Worm (Caenorhabditis elegans) whole organism, L2 larva: ENCODE data around the gene folr-1.
A peak's percentile ranks its signal among the peaks of the same experiment; 100 is the strongest.
"Not testable (repeated sequence)": the region's sequence is repeated elsewhere in the genome, so short reads cannot be mapped to it uniquely, and the experiment has no call there.

Experiments used
- C34F6.9 ChIP-seq: fragments of 150-350 bp; optimal IDR thresholded peaks from 2 replicates; lab custom pipeline; 2014; ENCODE audit warnings: missing biosample characterization, missing genetic modification characterization
- F13H6.1 ChIP-seq: sonication (generic microtip); optimal IDR thresholded peaks from 2 replicates; lab custom pipeline; 2016; ENCODE audit warnings: missing genetic modification characterization, missing compliant biosample characterization
- Y55F3AM.14 ChIP-seq: fragments of 200-800 bp; sonication (Bioruptor generic); optimal IDR thresholded peaks from 2 replicates; lab custom pipeline; 2018; ENCODE audit warnings: mild to moderate bottlenecking, missing genetic modification characterization, missing compliant biosample characterization
- aly-2 ChIP-seq: fragments of 150-350 bp; optimal IDR thresholded peaks from 2 replicates; lab custom pipeline; 2014; ENCODE audit warnings: missing biosample characterization, missing genetic modification characterization
- ama-1 ChIP-seq: fragments of 150-350 bp; optimal IDR thresholded peaks from 2 replicates; lab custom pipeline; 2018; ENCODE audit warnings: inconsistent platforms
- blmp-1 ChIP-seq: sonication (generic microtip); optimal IDR thresholded peaks from 2 replicates; lab custom pipeline; 2017; ENCODE audit warnings: missing genetic modification characterization, mild to moderate bottlenecking, missing compliant biosample characterization, antibody characterized with exemption, moderate library complexity; ENCODE audit not compliant: insufficient read depth
- ceh-16 ChIP-seq: fragments of 150-350 bp; optimal IDR thresholded peaks from 2 replicates; lab custom pipeline; 2014; ENCODE audit warnings: missing biosample characterization, missing genetic modification characterization
- ceh-82 ChIP-seq: fragments of 150-350 bp; optimal IDR thresholded peaks from 2 replicates; lab custom pipeline; 2014; ENCODE audit warnings: missing biosample characterization, missing genetic modification characterization
- crh-2 ChIP-seq: sonication (generic microtip); optimal IDR thresholded peaks from 2 replicates; lab custom pipeline; 2017; ENCODE audit warnings: missing biosample characterization, missing genetic modification characterization
- dmd-4 ChIP-seq: sonication (generic microtip); optimal IDR thresholded peaks from 2 replicates; lab custom pipeline; 2017; ENCODE audit warnings: missing biosample characterization, missing genetic modification characterization
- egl-27 ChIP-seq: sonication (generic microtip); optimal IDR thresholded peaks from 3 replicates; lab custom pipeline; 2017; ENCODE audit warnings: missing biosample characterization, missing genetic modification reagents, missing genetic modification characterization
- elt-3 ChIP-seq: sonication (generic microtip); optimal IDR thresholded peaks from 2 replicates; lab custom pipeline; 2017; ENCODE audit warnings: missing biosample characterization, missing genetic modification characterization
- fos-1 ChIP-seq: fragments of 150-350 bp; optimal IDR thresholded peaks from 2 replicates; lab custom pipeline; 2014; ENCODE audit warnings: missing biosample characterization, missing genetic modification characterization
- gmeb-1 ChIP-seq: fragments of 150-350 bp; optimal IDR thresholded peaks from 2 replicates; lab custom pipeline; 2014; ENCODE audit warnings: missing biosample characterization, missing genetic modification characterization
- lin-11 ChIP-seq: fragments of 150-350 bp; sonication (generic microtip); optimal IDR thresholded peaks from 2 replicates; lab custom pipeline; 2014; ENCODE audit warnings: missing biosample characterization, missing genetic modification characterization, inconsistent platforms, mixed read lengths
- lin-13 ChIP-seq: fragments of 150-350 bp; optimal IDR thresholded peaks from 2 replicates; lab custom pipeline; 2014; ENCODE audit warnings: missing biosample characterization, missing genetic modification reagents, missing genetic modification characterization
- lin-39 ChIP-seq: fragments of 150-350 bp; optimal IDR thresholded peaks from 2 replicates; lab custom pipeline; 2014; ENCODE audit warnings: missing biosample characterization, missing genetic modification reagents, missing genetic modification characterization
- lsy-2 ChIP-seq, 2 experiments: fragments of 150-350 bp in 1 of 2; sonication (generic microtip) in 1 of 2; optimal IDR thresholded peaks; 2 replicates each; lab custom pipeline; 2014 to 2017; ENCODE audit warnings: missing biosample characterization in 2 of 2, missing genetic modification characterization in 2 of 2
- mdl-1 ChIP-seq, 2 experiments: fragments of 150-350 bp in 1 of 2; sonication (generic microtip) in 1 of 2; optimal IDR thresholded peaks; 2 replicates each; lab custom pipeline; 2017; ENCODE audit warnings: missing biosample characterization in 2 of 2, missing genetic modification characterization in 2 of 2
- nhr-10 ChIP-seq: sonication (generic microtip); optimal IDR thresholded peaks from 2 replicates; lab custom pipeline; 2017; ENCODE audit warnings: missing biosample characterization, missing genetic modification characterization
- nhr-11 ChIP-seq: fragments of 150-350 bp; optimal IDR thresholded peaks from 2 replicates; lab custom pipeline; 2014; ENCODE audit warnings: missing biosample characterization, missing genetic modification characterization
- nhr-129 ChIP-seq: fragments of 150-350 bp; optimal IDR thresholded peaks from 2 replicates; lab custom pipeline; 2014; ENCODE audit warnings: missing biosample characterization, missing genetic modification characterization
- nhr-21 ChIP-seq: fragments of 150-350 bp; optimal IDR thresholded peaks from 2 replicates; lab custom pipeline; 2014; ENCODE audit warnings: missing biosample characterization, missing genetic modification characterization
- nhr-23 ChIP-seq: fragments of 150-350 bp; optimal IDR thresholded peaks from 2 replicates; lab custom pipeline; 2014; ENCODE audit warnings: missing biosample characterization, missing genetic modification reagents, missing genetic modification characterization
- nhr-25 ChIP-seq: fragments of 150-350 bp; sonication (generic microtip); optimal IDR thresholded peaks from 3 replicates; lab custom pipeline; 2014; ENCODE audit warnings: missing biosample characterization, missing genetic modification characterization
- nhr-6 ChIP-seq: fragments of 150-350 bp; optimal IDR thresholded peaks from 2 replicates; lab custom pipeline; 2014; ENCODE audit warnings: missing biosample characterization, missing genetic modification characterization
- skn-1 ChIP-seq: sonication (generic microtip); optimal IDR thresholded peaks from 2 replicates; lab custom pipeline; 2017; ENCODE audit warnings: missing biosample characterization, missing genetic modification characterization
- sma-9 ChIP-seq, 2 experiments: fragments of 150-350 bp in 1 of 2; sonication (generic microtip) in 1 of 2; optimal IDR thresholded peaks; 2 replicates each; lab custom pipeline; 2014 to 2016; ENCODE audit warnings: missing genetic modification characterization in 2 of 2, mild to moderate bottlenecking in 1 of 2, missing biosample characterization in 1 of 2, missing compliant biosample characterization in 1 of 2, missing genetic modification reagents in 1 of 2, moderate library complexity in 1 of 2
- snpc-4 ChIP-seq: fragments of 150-350 bp; optimal IDR thresholded peaks from 2 replicates; lab custom pipeline; 2014; ENCODE audit warnings: missing biosample characterization, missing genetic modification characterization
- unc-55 ChIP-seq: fragments of 150-350 bp; sonication (generic microtip); optimal IDR thresholded peaks from 3 replicates; lab custom pipeline; 2014; ENCODE audit warnings: missing biosample characterization, missing genetic modification reagents, missing genetic modification characterization
- ztf-1 ChIP-seq: fragments of 200-800 bp; sonication (Bioruptor generic); conservative IDR thresholded peaks from 2 replicates; pipeline ENCODE4 v1.3.6; 2022; ENCODE audit warnings: missing genetic modification characterization, missing compliant biosample characterization
- ztf-11 ChIP-seq: sonication (generic microtip); optimal IDR thresholded peaks from 2 replicates; lab custom pipeline; 2017; ENCODE audit warnings: missing biosample characterization, missing genetic modification characterization
- ztf-4 ChIP-seq: fragments of 150-350 bp; optimal IDR thresholded peaks from 2 replicates; lab custom pipeline; 2014; ENCODE audit warnings: missing biosample characterization, missing genetic modification characterization

Gene folr-1

ce11 chrX:9948963-9949362 is 29.9 kb downstream of the folr-1 start, which contains the start of gene nas-37:
TSS of gene nas-37 (minus strand) at chrX:9949063.
- TF ChIP-seq fos-1 (no peak), ztf-4 (tag; lab: Kevin White, UChicago) (no peak), C34F6.9 (tag; lab: Kevin White, UChicago) (no peak), lin-11 (tag; lab: Kevin White, UChicago) (no peak), snpc-4 (tag; lab: Kevin White, UChicago) (no peak), nhr-129 (tag; lab: Kevin White, UChicago) (no peak), nhr-6 (tag; lab: Kevin White, UChicago) (no peak), nhr-21 (no peak), nhr-25 (no peak), dmd-4 (tag; lab: Kevin White, UChicago) (no peak)

ce11 chrX:9954483-9955041 is 35.5 kb downstream of the folr-1 start, which contains the start of gene cysl-1:
TSS of gene cysl-1 (minus strand) at chrX:9954533.
- TF ChIP-seq elt-3 (tag; lab: Kevin White, UChicago): no peak
- TF ChIP-seq F13H6.1 (tag; lab: Kevin White, UChicago): peak; percentile 56
- TF ChIP-seq sma-9 (GFP tag; optimal IDR thresholded peaks at IDR 0.05; lab: Kevin White, UChicago): peak; percentile 84
- no peak for TF ChIP-seq sma-9 (tag; optimal IDR thresholded peaks at IDR 0.05; lab: Kevin White, UChicago)
- peak in 1 of 2 experiments; percentile 7 for TF ChIP-seq lsy-2 (tag; optimal IDR thresholded peaks at IDR 0.05; lab: Kevin White, UChicago)
- peak; percentile 50 for TF ChIP-seq ztf-4 (tag; lab: Kevin White, UChicago)
- TF ChIP-seq lin-11 (tag; lab: Kevin White, UChicago): no peak
- TF ChIP-seq, all 48 proteins: peak for 4

- TF ChIP-seq egl-27 (tag; lab: Kevin White, UChicago) (no peak), aly-2 (tag; lab: Kevin White, UChicago) (no peak), crh-2 (tag; lab: Kevin White, UChicago) (no peak), ceh-16 (no peak), Y55F3AM.14 (no peak), ztf-4 (tag; lab: Kevin White, UChicago) (no peak), unc-55 (GFP tag; lab: Kevin White, UChicago) (no peak), blmp-1 (tag; lab: Kevin White, UChicago) (no peak), nhr-11 (tag; lab: Kevin White, UChicago) (no peak), nhr-129 (tag; lab: Kevin White, UChicago) (no peak), ztf-1 (GFP tag; lab: Robert Waterston, UW) (no peak), lin-39 (tag; lab: Kevin White, UChicago) (no peak), nhr-25 (no peak), lsy-2 (tag; optimal IDR thresholded peaks at IDR 0.05; lab: Kevin White, UChicago) (no peak), nhr-10 (tag; lab: Kevin White, UChicago) (no peak), nhr-23 (no peak), ztf-11 (tag; lab: Kevin White, UChicago) (no peak)
Observed at ce11 chrX:9956052-9956451, 37.0 kb downstream of the folr-1 start.

- TF ChIP-seq lsy-2 (tag; optimal IDR thresholded peaks at IDR 0.05; lab: Kevin White, UChicago) (peak in 1 of 2 experiments; percentile 3), sma-9 (GFP tag; optimal IDR thresholded peaks at IDR 0.05; lab: Kevin White, UChicago) (peak; percentile 39), unc-55 (GFP tag; lab: Kevin White, UChicago) (peak; percentile 36), mdl-1 (tag; optimal IDR thresholded peaks at IDR 0.05; lab: Kevin White, UChicago) (peak; percentile 22 to 23), C34F6.9 (tag; lab: Kevin White, UChicago) (peak; percentile 42)
- not testable (repeated sequence) for TF ChIP-seq sma-9 (tag; optimal IDR thresholded peaks at IDR 0.05; lab: Kevin White, UChicago)
Observed at ce11 chrX:9956537-9956936, 37.4 kb downstream of the folr-1 start.

ce11 chrX:9957449-9957848 is 38.4 kb downstream of the folr-1 start:
- no peak for TF ChIP-seq gmeb-1
- no peak for TF ChIP-seq crh-2 (tag; lab: Kevin White, UChicago)
- no peak for TF ChIP-seq ceh-82 (tag; lab: Kevin White, UChicago)
- TF ChIP-seq skn-1 (tag; lab: Kevin White, UChicago): no peak
- no peak for TF ChIP-seq lin-13
- TF ChIP-seq nhr-23: no peak
- no peak for TF ChIP-seq ama-1
